Comparison of ENCODE assay signal across 3 worm cellular contexts in the genomic region with DNA sequence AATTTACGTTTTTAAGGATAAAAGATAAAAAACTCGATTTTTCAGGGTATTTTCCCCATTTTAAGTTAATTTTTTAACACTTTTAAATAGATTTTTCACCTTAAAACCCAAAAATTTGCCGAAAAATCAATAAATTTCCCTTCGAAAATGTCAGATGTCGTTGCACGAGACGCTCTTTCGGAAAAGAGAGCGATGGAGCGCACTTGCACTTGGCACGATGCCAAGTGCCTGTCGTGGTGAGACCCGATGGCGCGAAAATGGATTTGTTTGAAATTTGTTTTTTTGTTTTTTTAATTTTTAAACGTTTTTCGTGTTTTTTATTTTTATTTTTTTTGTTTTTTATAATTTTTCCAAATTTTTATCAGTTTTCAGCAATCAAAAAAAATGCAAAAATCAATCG.
TF ChIP-seq lines count a peak whose summit lies in the region.

rab-18 (minus strand) TSS at position 240 of the 400 bp plus-strand sequence.
kbp-4 (plus strand) TSS at position 366 of the 400 bp plus-strand sequence.

TF ChIP-seq in whole organism, L1 larva, 84 proteins besides CTCF, POLR2A, EP300 and RAD21 (continued from another document and continues in another):
- TF ChIP-seq ceh-8 (GFP tag; optimal IDR thresholded peaks at IDR 0.05; lab: Kevin White, UChicago) (peak; percentile 78), ceh-63 (GFP tag; optimal IDR thresholded peaks at IDR 0.05; lab: Kevin White, UChicago) (no peak), unc-86 (tag; optimal IDR thresholded peaks at IDR 0.05; lab: Kevin White, UChicago) (peak; percentile 94), Y116A8C.19 (tag; optimal IDR thresholded peaks at IDR 0.05; lab: Kevin White, UChicago; ENCODE audit: borderline replicate concordance) (no peak), nhr-19 (GFP tag; conservative IDR thresholded peaks at IDR 0.05; lab: Robert Waterston, UW) (peak; percentile 94), lin-15B (tag; optimal IDR thresholded peaks at IDR 0.05; lab: Kevin White, UChicago) (peak; percentile 98), hpl-2 (GFP tag; optimal IDR thresholded peaks at IDR 0.05; lab: Kevin White, UChicago) (peak; percentile 62), fos-1 (tag; optimal IDR thresholded peaks at IDR 0.05; lab: Kevin White, UChicago) (peak; percentile 86), sptf-1 (tag; optimal IDR thresholded peaks at IDR 0.05; lab: Kevin White, UChicago) (no peak), efl-1 (optimal IDR thresholded peaks at IDR 0.05; lab: Kevin White, UChicago) (peak; percentile 98 to 99), efl-1 (GFP tag; optimal IDR thresholded peaks at IDR 0.05 in 1 of 2; lab: Kevin White, UChicago) (peak; percentile 96 to 99), F16B12.6 (tag; optimal IDR thresholded peaks at IDR 0.05; lab: Kevin White, UChicago) (peak; percentile 69), blmp-1 (tag; optimal IDR thresholded peaks at IDR 0.05; lab: Kevin White, UChicago) (peak; percentile 91), ztf-4 (tag; optimal IDR thresholded peaks at IDR 0.05; lab: Kevin White, UChicago) (peak; percentile 95), alr-1 (tag; optimal IDR thresholded peaks at IDR 0.05; lab: Kevin White, UChicago; ENCODE audit: borderline replicate concordance) (no peak), hlh-4 (tag; optimal IDR thresholded peaks at IDR 0.05; lab: Kevin White, UChicago) (no peak), nhr-20 (tag; optimal IDR thresholded peaks at IDR 0.05; lab: Kevin White, UChicago) (peak; percentile 95), nhr-71 (tag; optimal IDR thresholded peaks at IDR 0.05; lab: Kevin White, UChicago) (peak; percentile 97), nhr-84 (tag; optimal IDR thresholded peaks at IDR 0.05; lab: Kevin White, UChicago) (no peak), swsn-7 (tag; optimal IDR thresholded peaks at IDR 0.05; lab: Kevin White, UChicago) (peak; percentile 95), nhr-77 (tag; optimal IDR thresholded peaks at IDR 0.05; lab: Kevin White, UChicago) (peak; percentile 86), mab-9 (GFP tag; IDR thresholded peaks at IDR 0.05; lab: Robert Waterston, UW) (peak; percentile 36; the same call in 1 of the 2 replicates), efl-3 (GFP tag; optimal IDR thresholded peaks at IDR 0.05; lab: Kevin White, UChicago) (no peak), nhr-85 (tag; lab: Kevin White, UChicago) (peak; percentile 96), ama-1 (optimal IDR thresholded peaks at IDR 0.05; lab: Kevin White, UChicago) (peak; percentile 39), egl-27 (tag; optimal IDR thresholded peaks at IDR 0.05; lab: Kevin White, UChicago) (no peak), nhr-12 (tag; optimal IDR thresholded peaks at IDR 0.05; lab: Kevin White, UChicago) (no peak), ets-5 (GFP tag; IDR thresholded peaks at IDR 0.05; lab: Robert Waterston, UW) (no peak), ztf-11 (tag; optimal IDR thresholded peaks at IDR 0.05; lab: Kevin White, UChicago) (peak in 1 of 2 experiments; percentile 69), irx-1 (tag; optimal IDR thresholded peaks at IDR 0.05; lab: Kevin White, UChicago) (peak; percentile 78), aly-2 (tag; optimal IDR thresholded peaks at IDR 0.05; lab: Kevin White, UChicago) (peak; percentile 62), pag-3 (tag; optimal IDR thresholded peaks at IDR 0.05; lab: Kevin White, UChicago; ENCODE audit: borderline replicate concordance, insufficient read depth) (peak; percentile 68), C16A3.4 (tag; optimal IDR thresholded peaks at IDR 0.05; lab: Kevin White, UChicago) (peak; percentile 99), zip-4 (GFP tag; optimal IDR thresholded peaks at IDR 0.05; lab: Kevin White, UChicago) (peak; percentile 48), nhr-28 (tag; optimal IDR thresholded peaks at IDR 0.05; lab: Kevin White, UChicago) (no peak), unc-98 (GFP tag; IDR thresholded peaks at IDR 0.05; lab: Robert Waterston, UW) (peak; percentile 30; the same call in 1 of the 2 replicates), nhr-11 (tag; optimal IDR thresholded peaks at IDR 0.05; lab: Kevin White, UChicago) (peak; percentile 60), lir-3 (tag; optimal IDR thresholded peaks at IDR 0.05; lab: Kevin White, UChicago; ENCODE audit: poor library complexity) (no peak), fkh-10 (GFP tag; optimal IDR thresholded peaks at IDR 0.05; lab: Kevin White, UChicago) (peak; percentile 60), vab-15 (tag; optimal IDR thresholded peaks at IDR 0.05; lab: Kevin White, UChicago) (peak; percentile 32), nhr-237 (tag; optimal IDR thresholded peaks at IDR 0.05; lab: Kevin White, UChicago) (peak; percentile 88)

TF ChIP-seq in whole organism, L3 larva, 47 proteins besides CTCF, POLR2A, EP300 and RAD21 (continued from another document):
- TF ChIP-seq jun-1 (tag; optimal IDR thresholded peaks at IDR 0.05; lab: Kevin White, UChicago): peak; percentile 82
- TF ChIP-seq nfya-1 (tag; optimal IDR thresholded peaks at IDR 0.05; lab: Kevin White, UChicago; ENCODE audit: insufficient read depth): peak; percentile 96
- peak; percentile 99 for TF ChIP-seq lin-15B (tag; optimal IDR thresholded peaks at IDR 0.05; lab: Kevin White, UChicago)
- peak; percentile 78 for TF ChIP-seq elt-2 (tag; optimal IDR thresholded peaks at IDR 0.05; lab: Kevin White, UChicago)
- peak; percentile 46 for TF ChIP-seq zag-1 (tag; optimal IDR thresholded peaks at IDR 0.05; lab: Kevin White, UChicago)
- no peak for TF ChIP-seq nhr-67 (tag; optimal IDR thresholded peaks at IDR 0.05; lab: Kevin White, UChicago)
- TF ChIP-seq fkh-2 (tag; optimal IDR thresholded peaks at IDR 0.05; lab: Kevin White, UChicago): no peak
- TF ChIP-seq nhr-12 (tag; optimal IDR thresholded peaks at IDR 0.05; lab: Kevin White, UChicago): no peak
- TF ChIP-seq lin-39 (tag; optimal IDR thresholded peaks at IDR 0.05; lab: Kevin White, UChicago): peak; percentile 95
- TF ChIP-seq lsy-12 (tag; optimal IDR thresholded peaks at IDR 0.05; lab: Kevin White, UChicago): peak; percentile 60
- TF ChIP-seq R02D3.7 (tag; optimal IDR thresholded peaks at IDR 0.05; lab: Kevin White, UChicago): peak; percentile 80
- no peak for TF ChIP-seq eor-1 (tag; optimal IDR thresholded peaks at IDR 0.05; lab: Kevin White, UChicago)
- peak; percentile 97 for TF ChIP-seq nhr-25 (tag; optimal IDR thresholded peaks at IDR 0.05; lab: Kevin White, UChicago)
- TF ChIP-seq daf-12 (tag; optimal IDR thresholded peaks at IDR 0.05; lab: Kevin White, UChicago): no peak
- TF ChIP-seq nhr-43 (tag; optimal IDR thresholded peaks at IDR 0.05; lab: Kevin White, UChicago; ENCODE audit: poor library complexity, severe bottlenecking): peak; percentile 79
- peak; percentile 62 for TF ChIP-seq fkh-10 (GFP tag; optimal IDR thresholded peaks at IDR 0.05; lab: Kevin White, UChicago)
- peak; percentile 98 for TF ChIP-seq pha-4 (tag; optimal IDR thresholded peaks at IDR 0.05; lab: Kevin White, UChicago)
- no peak for TF ChIP-seq mml-1 (tag; optimal IDR thresholded peaks at IDR 0.05; lab: Kevin White, UChicago)
- peak; percentile 70 for TF ChIP-seq tbx-2 (tag; optimal IDR thresholded peaks at IDR 0.05; lab: Kevin White, UChicago)
- peak; percentile 98 for TF ChIP-seq nhr-23 (tag; optimal IDR thresholded peaks at IDR 0.05; lab: Kevin White, UChicago)
- peak; percentile 62 for TF ChIP-seq pqm-1 (tag; optimal IDR thresholded peaks at IDR 0.05; lab: Kevin White, UChicago)
- peak; percentile 57 for TF ChIP-seq ceh-82 (tag; optimal IDR thresholded peaks at IDR 0.05; lab: Kevin White, UChicago)
- peak; percentile 59 for TF ChIP-seq nhr-77 (tag; optimal IDR thresholded peaks at IDR 0.05; lab: Kevin White, UChicago)
- TF ChIP-seq ceh-28 (tag; optimal IDR thresholded peaks at IDR 0.05; lab: Kevin White, UChicago): peak; percentile 87
- TF ChIP-seq ama-1 (optimal IDR thresholded peaks at IDR 0.05; lab: Kevin White, UChicago): peak; percentile 71
- TF ChIP-seq egl-27 (tag; optimal IDR thresholded peaks at IDR 0.05; lab: Kevin White, UChicago): no peak

TF ChIP-seq in whole organism, young adult, 124 proteins besides CTCF, POLR2A, EP300 and RAD21 (continued from another document and continues in another):
- TF ChIP-seq C17E4.6 (GFP tag; IDR thresholded peaks at IDR 0.05; lab: Robert Waterston, UW): peak; percentile 85; the same call in 1 of the 2 replicates
- no peak for TF ChIP-seq Y56A3A.18 (GFP tag; IDR thresholded peaks at IDR 0.05; lab: Robert Waterston, UW)
- TF ChIP-seq hlh-12 (tag; optimal IDR thresholded peaks at IDR 0.05; lab: Kevin White, UChicago): no peak
- peak; percentile 89 for TF ChIP-seq lin-40 (tag; optimal IDR thresholded peaks at IDR 0.05; lab: Kevin White, UChicago)
- peak in 1 of 2 experiments; percentile 77 for TF ChIP-seq let-607 (tag; optimal IDR thresholded peaks at IDR 0.05; lab: Kevin White, UChicago)
- TF ChIP-seq T26A5.8 (tag; optimal IDR thresholded peaks at IDR 0.05; lab: Kevin White, UChicago): no peak
- TF ChIP-seq Y67H2A.10 (GFP tag; conservative IDR thresholded peaks at IDR 0.05; lab: Robert Waterston, UW): peak; percentile 93
- TF ChIP-seq lin-26 (GFP tag; IDR thresholded peaks at IDR 0.05; lab: Robert Waterston, UW): no peak
- peak; percentile 85 for TF ChIP-seq ceh-27 (GFP tag; optimal IDR thresholded peaks at IDR 0.05; lab: Kevin White, UChicago)
- no peak for TF ChIP-seq hmg-20 (GFP tag; IDR thresholded peaks at IDR 0.05; lab: Robert Waterston, UW)
- no peak for TF ChIP-seq aptf-2 (GFP tag; conservative IDR thresholded peaks at IDR 0.05; lab: Robert Waterston, UW)
- peak; percentile 87 for TF ChIP-seq K11D2.4 (GFP tag; IDR thresholded peaks at IDR 0.05; lab: Robert Waterston, UW)
- 0 out of 2 replicates have a peak, but pooled peaks have one; percentile 48 for TF ChIP-seq ztf-6 (GFP tag; IDR thresholded peaks at IDR 0.05; lab: Robert Waterston, UW)
- TF ChIP-seq hrde-1 (tag; optimal IDR thresholded peaks at IDR 0.05; lab: Kevin White, UChicago; ENCODE audit: borderline replicate concordance): no peak
- TF ChIP-seq B0261.1 (tag; optimal IDR thresholded peaks at IDR 0.05; lab: Kevin White, UChicago): no peak
- TF ChIP-seq ZK185.1 (tag; optimal IDR thresholded peaks at IDR 0.05; lab: Kevin White, UChicago; ENCODE audit: poor library complexity, severe bottlenecking): no peak
- peak; percentile 93 for TF ChIP-seq D2030.7 (GFP tag; IDR thresholded peaks at IDR 0.05; lab: Robert Waterston, UW)
- peak; percentile 96 for TF ChIP-seq dox-1 (GFP tag; IDR thresholded peaks at IDR 0.05; lab: Robert Waterston, UW)
- peak; percentile 98 for TF ChIP-seq lin-54 (GFP tag; optimal IDR thresholded peaks at IDR 0.05; lab: Kevin White, UChicago)
- no peak for TF ChIP-seq ztf-3 (GFP tag; optimal IDR thresholded peaks at IDR 0.05; lab: Kevin White, UChicago)
- no peak for TF ChIP-seq mes-4 (tag; optimal IDR thresholded peaks at IDR 0.05; lab: Kevin White, UChicago)
- no peak for TF ChIP-seq tbx-9 (tag; optimal IDR thresholded peaks at IDR 0.05; lab: Kevin White, UChicago; ENCODE audit: borderline replicate concordance)
- TF ChIP-seq rec-8 (tag; optimal IDR thresholded peaks at IDR 0.05; lab: Kevin White, UChicago): no peak
- no peak for TF ChIP-seq sdz-38 (tag; optimal IDR thresholded peaks at IDR 0.05; lab: Kevin White, UChicago)
- TF ChIP-seq ztf-28 (GFP tag; IDR thresholded peaks at IDR 0.05; lab: Robert Waterston, UW): 0 out of 2 replicates have a peak, but pooled peaks have one; percentile 65
- TF ChIP-seq nfyb-1 (GFP tag; IDR thresholded peaks at IDR 0.05; lab: Robert Waterston, UW): peak; percentile 88
- no peak for TF ChIP-seq ceh-58 (GFP tag; IDR thresholded peaks at IDR 0.05; lab: Robert Waterston, UW)
- TF ChIP-seq zfh-2 (GFP tag; conservative IDR thresholded peaks at IDR 0.05; lab: Robert Waterston, UW): peak; percentile 63
- TF ChIP-seq madf-3 (GFP tag; IDR thresholded peaks at IDR 0.05; lab: Robert Waterston, UW): peak; percentile 88
- no peak for TF ChIP-seq sptf-2 (GFP tag; optimal IDR thresholded peaks at IDR 0.05; lab: Kevin White, UChicago)
- peak; percentile 94 for TF ChIP-seq ekl-4 (GFP tag; IDR thresholded peaks at IDR 0.05; lab: Robert Waterston, UW)
- no peak for TF ChIP-seq aptf-3 (GFP tag; IDR thresholded peaks at IDR 0.05; lab: Robert Waterston, UW)
- peak; percentile 97 for TF ChIP-seq F23B12.7 (tag; optimal IDR thresholded peaks at IDR 0.05; lab: Kevin White, UChicago; ENCODE audit: insufficient read depth)
- TF ChIP-seq repo-1 (tag; optimal IDR thresholded peaks at IDR 0.05; lab: Kevin White, UChicago): peak; percentile 48
- no peak for TF ChIP-seq hlh-26 (GFP tag; conservative IDR thresholded peaks at IDR 0.05; lab: Robert Waterston, UW)
- no peak for TF ChIP-seq zim-3 (tag; optimal IDR thresholded peaks at IDR 0.05; lab: Kevin White, UChicago)
- peak; percentile 91 for TF ChIP-seq ceh-91 (GFP tag; IDR thresholded peaks at IDR 0.05; lab: Robert Waterston, UW)
- TF ChIP-seq nfya-2 (GFP tag; IDR thresholded peaks at IDR 0.05; lab: Robert Waterston, UW): no peak
- peak; percentile 13 for TF ChIP-seq nhr-90 (tag; optimal IDR thresholded peaks at IDR 0.05; lab: Kevin White, UChicago)
- peak; percentile 3 for TF ChIP-seq lsy-27 (tag; optimal IDR thresholded peaks at IDR 0.05; lab: Kevin White, UChicago; ENCODE audit: borderline replicate concordance, insufficient read depth)
- TF ChIP-seq tlf-1 (GFP tag; optimal IDR thresholded peaks at IDR 0.05; lab: Kevin White, UChicago): peak; percentile 93
- no peak for TF ChIP-seq nhr-120 (GFP tag; IDR thresholded peaks at IDR 0.05; lab: Robert Waterston, UW)
- 0 out of 2 replicates have a peak, but pooled peaks have one; percentile 33 for TF ChIP-seq cebp-1 (GFP tag; IDR thresholded peaks at IDR 0.05; lab: Robert Waterston, UW)
- peak; percentile 87 for TF ChIP-seq cebp-1 (tag; optimal IDR thresholded peaks at IDR 0.05; lab: Kevin White, UChicago)
- no peak for TF ChIP-seq fkh-3 (tag; optimal IDR thresholded peaks at IDR 0.05; lab: Kevin White, UChicago)
- peak; percentile 90 for TF ChIP-seq snpc-1.3 (tag; optimal IDR thresholded peaks at IDR 0.05; lab: Kevin White, UChicago; ENCODE audit: insufficient read depth)
- no peak for TF ChIP-seq ceh-40 (GFP tag; IDR thresholded peaks at IDR 0.05; lab: Robert Waterston, UW)
- TF ChIP-seq rpc-1 (optimal IDR thresholded peaks at IDR 0.05; lab: Kevin White, UChicago): no peak
- TF ChIP-seq rpc-1 (tag; optimal IDR thresholded peaks at IDR 0.05; lab: Kevin White, UChicago): no peak
- peak; percentile 65 for TF ChIP-seq ztf-26 (tag; optimal IDR thresholded peaks at IDR 0.05; lab: Kevin White, UChicago)
- no peak for TF ChIP-seq him-1 (tag; optimal IDR thresholded peaks at IDR 0.05; lab: Kevin White, UChicago)
- TF ChIP-seq F55B11.4 (tag; optimal IDR thresholded peaks at IDR 0.05; lab: Kevin White, UChicago; ENCODE audit: borderline replicate concordance, insufficient read depth): no peak
- TF ChIP-seq egrh-3 (GFP tag; IDR thresholded peaks at IDR 0.05; lab: Robert Waterston, UW): peak; percentile 62
- no peak for TF ChIP-seq akir-1 (GFP tag; optimal IDR thresholded peaks at IDR 0.05; lab: Kevin White, UChicago)
- peak; percentile 87 for TF ChIP-seq lir-1 (GFP tag; conservative IDR thresholded peaks at IDR 0.05; lab: Robert Waterston, UW)
- TF ChIP-seq ccch-3 (GFP tag; optimal IDR thresholded peaks at IDR 0.05; lab: Kevin White, UChicago): no peak
- no peak for TF ChIP-seq somi-1 (GFP tag; optimal IDR thresholded peaks at IDR 0.05; lab: Kevin White, UChicago)
- TF ChIP-seq B0336.3 (GFP tag; IDR thresholded peaks at IDR 0.05; lab: Robert Waterston, UW): peak; percentile 81
- peak; percentile 90 for TF ChIP-seq rcor-1 (GFP tag; IDR thresholded peaks at IDR 0.05; lab: Robert Waterston, UW)
- peak; percentile 99 for TF ChIP-seq F33H1.4 (GFP tag; IDR thresholded peaks at IDR 0.05; lab: Robert Waterston, UW)
- no peak for TF ChIP-seq bed-1 (GFP tag; IDR thresholded peaks at IDR 0.05; lab: Robert Waterston, UW)
- no peak for TF ChIP-seq unc-62 (GFP tag; optimal IDR thresholded peaks at IDR 0.05; lab: Kevin White, UChicago)
- no peak for TF ChIP-seq F10E7.11 (tag; optimal IDR thresholded peaks at IDR 0.05; lab: Kevin White, UChicago)
- no peak for TF ChIP-seq cebp-2 (GFP tag; IDR thresholded peaks at IDR 0.05; lab: Robert Waterston, UW)
- TF ChIP-seq egl-18 (GFP tag; IDR thresholded peaks at IDR 0.05; lab: Robert Waterston, UW): no peak
- TF ChIP-seq ceh-100 (GFP tag; IDR thresholded peaks at IDR 0.05; lab: Robert Waterston, UW): peak; percentile 65
- TF ChIP-seq attf-5 (GFP tag; optimal IDR thresholded peaks at IDR 0.05; lab: Kevin White, UChicago): peak; percentile 97
